Worm (Caenorhabditis elegans): Measurements from ENCODE around the gene C16C10.8.
A peak's percentile ranks its signal among the peaks of the same experiment; 100 is the strongest.

The C16C10.8 gene

DNA sequence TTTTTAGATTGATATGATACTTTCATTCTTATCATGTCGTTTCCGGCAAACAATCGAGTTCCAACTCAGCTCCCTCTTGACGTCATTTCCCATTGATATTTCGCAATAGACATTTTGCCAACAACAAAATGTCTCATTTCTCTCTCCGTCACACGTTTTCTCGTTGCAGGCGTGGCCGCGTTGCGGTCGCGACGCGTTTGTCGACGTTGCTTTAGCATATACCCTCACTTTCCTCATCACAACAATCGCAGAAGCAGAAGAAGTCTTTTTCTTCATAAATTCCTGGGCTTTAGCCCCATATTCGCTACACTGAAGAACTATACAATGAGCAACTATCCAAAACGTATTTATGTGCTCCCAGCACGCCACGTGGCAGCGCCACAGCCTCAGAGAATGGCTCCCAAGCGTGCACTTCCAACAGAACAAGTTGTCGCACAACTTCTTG lies 29.7 kb upstream of the C16C10.8 start, which contains the start of gene xbp-1 (continued):
- TF ChIP-seq fos-1 (tag; optimal IDR thresholded peaks at IDR 0.05): peak; percentile 99
- peak; percentile 31 to 72 for TF ChIP-seq mdl-1 (tag; optimal IDR thresholded peaks at IDR 0.05)
- TF ChIP-seq ztf-1 (GFP tag; conservative IDR thresholded peaks at IDR 0.05): no peak
- no peak for TF ChIP-seq ceh-16 (tag; optimal IDR thresholded peaks at IDR 0.05)
- no peak for TF ChIP-seq R02D3.7 (tag; optimal IDR thresholded peaks at IDR 0.05)
- no peak for TF ChIP-seq nhr-237 (tag; optimal IDR thresholded peaks at IDR 0.05)
- TF ChIP-seq ceh-82 (tag; optimal IDR thresholded peaks at IDR 0.05): no peak

DNA sequence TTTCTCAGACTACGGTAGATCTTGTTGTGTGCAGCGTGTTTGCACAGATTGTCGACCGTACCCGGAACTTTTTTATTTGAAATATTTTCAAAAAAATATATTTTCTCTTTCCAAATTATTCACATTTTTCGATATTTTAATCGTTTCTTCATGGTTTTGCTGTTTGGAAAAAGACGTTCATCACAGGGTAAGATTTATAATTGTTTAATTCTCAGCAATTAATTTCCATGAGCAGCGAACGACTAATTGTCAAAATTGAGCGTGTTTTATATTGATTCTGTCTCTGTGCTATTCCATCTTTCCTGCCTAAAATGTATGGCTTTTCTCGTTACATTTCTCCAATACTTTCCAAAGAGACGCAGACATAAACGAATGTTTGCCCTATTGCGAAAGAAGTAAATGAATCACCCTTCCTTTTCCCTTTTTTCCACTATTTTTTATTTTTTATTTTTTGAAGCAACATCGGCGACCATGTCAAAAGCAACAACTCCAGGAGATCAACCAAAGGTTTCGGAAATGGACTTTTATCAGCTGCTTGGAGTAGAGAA lies 27.2 kb upstream of the C16C10.8 start, which contains the start of gene dnj-16:
dnj-16 (plus strand) TSS at position 51 of the 548 bp plus-strand sequence.
- TF ChIP-seq C34F6.9 (tag; optimal IDR thresholded peaks at IDR 0.05) (peak; percentile 87), lsy-2 (tag; optimal IDR thresholded peaks at IDR 0.05) (peak; percentile 8 to 55), lin-13 (GFP tag; optimal IDR thresholded peaks at IDR 0.05) (peak; percentile 29), dmd-4 (tag; optimal IDR thresholded peaks at IDR 0.05) (no peak), fos-1 (tag; optimal IDR thresholded peaks at IDR 0.05) (peak; percentile 97), crh-2 (tag; optimal IDR thresholded peaks at IDR 0.05) (peak; percentile 74), mdl-1 (tag; optimal IDR thresholded peaks at IDR 0.05) (peak in 1 of 2 experiments; percentile 2), sem-4 (tag; optimal IDR thresholded peaks at IDR 0.05) (no peak), unc-55 (GFP tag; optimal IDR thresholded peaks at IDR 0.05) (peak; percentile 94), sma-9 (GFP tag; optimal IDR thresholded peaks at IDR 0.05) (peak; percentile 12), sma-9 (tag; optimal IDR thresholded peaks at IDR 0.05) (no peak), ztf-4 (tag; optimal IDR thresholded peaks at IDR 0.05) (peak; percentile 23), ceh-16 (tag; optimal IDR thresholded peaks at IDR 0.05) (no peak), mab-5 (tag; optimal IDR thresholded peaks at IDR 0.05) (peak; percentile 16), nhr-129 (tag; optimal IDR thresholded peaks at IDR 0.05) (peak; percentile 66)

DNA sequence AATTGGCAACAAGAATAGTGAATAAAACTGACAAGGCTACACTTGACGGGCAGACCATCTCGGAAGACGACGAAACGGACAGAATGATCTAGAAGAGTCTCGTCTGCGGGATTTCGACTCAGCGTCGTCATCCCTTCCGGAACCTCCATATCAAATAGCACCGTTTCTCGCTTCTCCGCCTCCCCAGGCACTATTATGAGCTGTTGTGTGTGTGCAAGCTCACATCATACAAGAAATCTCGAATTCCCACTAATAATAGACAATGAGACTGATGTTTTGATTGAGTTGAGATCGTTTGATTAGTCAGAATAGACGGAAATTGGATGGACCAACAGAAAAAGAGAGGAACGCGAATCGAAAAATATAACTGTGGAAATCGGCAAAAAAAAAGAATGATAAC lies 26.3 kb upstream of the C16C10.8 start, which contains the start of gene spp-28:
spp-28 (minus strand) TSS at position 101 of the 400 bp plus-strand sequence.
- TF ChIP-seq Y55F3AM.14 (GFP tag; optimal IDR thresholded peaks at IDR 0.05): no peak
- no peak for TF ChIP-seq lin-39 (tag; optimal IDR thresholded peaks at IDR 0.05)
- no peak for TF ChIP-seq fos-1 (tag; optimal IDR thresholded peaks at IDR 0.05)
- TF ChIP-seq nhr-21 (tag; optimal IDR thresholded peaks at IDR 0.05): no peak
- no peak for TF ChIP-seq unc-62 (GFP tag; optimal IDR thresholded peaks at IDR 0.05)
- no peak for TF ChIP-seq nhr-25 (tag; optimal IDR thresholded peaks at IDR 0.05)
- no peak for TF ChIP-seq ZK546.5 (tag; optimal IDR thresholded peaks at IDR 0.05)
- no peak for TF ChIP-seq gmeb-1 (tag; optimal IDR thresholded peaks at IDR 0.05)
- no peak for TF ChIP-seq nhr-237 (tag; optimal IDR thresholded peaks at IDR 0.05)
- TF ChIP-seq snpc-4 (tag; optimal IDR thresholded peaks at IDR 0.05): no peak
- no peak for TF ChIP-seq sma-9 (GFP tag; optimal IDR thresholded peaks at IDR 0.05)
- no peak for TF ChIP-seq sma-9 (tag; optimal IDR thresholded peaks at IDR 0.05)
- TF ChIP-seq ztf-11 (tag; optimal IDR thresholded peaks at IDR 0.05): no peak
- no peak for TF ChIP-seq F13H6.1 (tag; optimal IDR thresholded peaks at IDR 0.05)
- TF ChIP-seq unc-55 (GFP tag; optimal IDR thresholded peaks at IDR 0.05): no peak
- no peak for TF ChIP-seq alr-1 (tag; optimal IDR thresholded peaks at IDR 0.05)

DNA sequence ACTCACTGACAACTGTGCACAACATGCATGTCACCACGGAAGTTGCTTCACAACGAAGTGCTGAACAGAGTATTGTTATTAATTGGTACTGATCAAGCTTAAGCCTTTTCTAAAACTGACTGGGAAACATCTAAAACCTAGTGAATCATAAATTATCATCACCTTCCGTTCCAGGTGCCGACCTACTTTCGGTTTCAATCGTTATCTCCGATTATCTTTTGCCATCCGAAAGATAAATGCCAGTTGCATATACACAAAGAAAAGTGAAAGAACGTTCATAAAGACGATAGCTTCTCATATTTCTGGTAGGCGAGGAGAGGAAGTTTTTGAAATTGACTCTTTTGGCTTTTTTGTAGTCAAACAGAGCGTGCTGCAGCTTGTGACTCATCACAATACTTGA lies 25.6 kb upstream of the C16C10.8 start:
- no peak for TF ChIP-seq ztf-11 (tag; optimal IDR thresholded peaks at IDR 0.05)
- peak; percentile 17 for TF ChIP-seq fos-1 (tag; optimal IDR thresholded peaks at IDR 0.05)
- TF ChIP-seq blmp-1 (tag; optimal IDR thresholded peaks at IDR 0.05; ENCODE audit: insufficient read depth): peak; percentile 84

DNA sequence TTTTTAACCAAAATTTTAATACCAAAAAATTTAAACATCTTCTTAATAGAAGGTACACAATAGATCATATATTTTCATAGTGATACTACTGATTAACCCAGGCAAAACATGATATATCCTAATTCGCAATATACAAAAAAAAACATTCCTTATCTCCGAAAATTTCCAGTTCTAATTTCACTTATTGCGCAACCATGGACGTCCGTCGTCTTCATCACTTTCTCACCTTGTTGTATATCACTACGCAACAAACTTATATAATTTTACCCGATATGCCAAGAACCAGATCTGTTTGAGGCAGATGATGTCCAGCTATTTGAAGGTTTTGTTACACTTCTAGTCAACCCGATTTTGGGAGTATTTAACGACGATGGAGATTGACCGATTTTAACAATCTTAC lies 23.9 kb upstream of the C16C10.8 start, which contains the start of gene R74.2:
R74.2 (plus strand) TSS at position 316 of the 400 bp plus-strand sequence.
- TF ChIP-seq blmp-1 (tag; optimal IDR thresholded peaks at IDR 0.05; ENCODE audit: insufficient read depth) (peak; percentile 75), Y55F3AM.14 (GFP tag; optimal IDR thresholded peaks at IDR 0.05) (no peak), F13H6.1 (tag; optimal IDR thresholded peaks at IDR 0.05) (no peak), nhr-25 (tag; optimal IDR thresholded peaks at IDR 0.05) (peak; percentile 41)

DNA sequence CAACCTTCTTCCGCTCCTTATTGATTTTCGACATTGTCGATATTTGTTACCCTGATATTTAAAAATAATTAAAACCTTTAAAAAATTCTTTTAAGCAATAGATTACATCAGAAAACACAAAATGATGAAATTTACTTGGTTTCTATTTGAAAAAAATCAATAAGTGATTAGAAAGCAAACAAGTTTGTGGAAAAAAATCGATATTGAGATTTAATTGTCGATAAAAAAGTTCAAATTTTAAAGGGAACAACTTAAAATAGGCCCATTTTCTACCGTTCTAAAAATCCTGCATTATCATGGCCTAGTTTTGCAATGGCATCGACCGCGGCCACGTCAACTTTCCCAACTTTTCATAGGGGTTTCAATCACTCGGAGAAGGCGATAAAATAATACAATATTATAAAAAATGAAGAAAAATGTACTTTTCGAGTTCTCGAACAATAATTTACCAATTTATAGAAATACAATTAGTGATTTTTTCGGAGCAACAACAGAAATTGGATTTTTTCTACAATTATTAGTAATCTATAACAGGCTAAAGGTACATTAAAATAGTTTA lies 22.9 kb upstream of the C16C10.8 start, which contains the start of gene lars-1:
lars-1 (minus strand) TSS at position 51 of the 559 bp plus-strand sequence.
- no peak for TF ChIP-seq ceh-16 (tag; optimal IDR thresholded peaks at IDR 0.05)
- TF ChIP-seq C34F6.9 (tag; optimal IDR thresholded peaks at IDR 0.05): peak; percentile 30
- peak; percentile 21 for TF ChIP-seq crh-2 (tag; optimal IDR thresholded peaks at IDR 0.05)
- TF ChIP-seq lsy-2 (tag; optimal IDR thresholded peaks at IDR 0.05): peak in 1 of 2 experiments; percentile 12

All from whole organism, L2 larva.